Fruit fly (Drosophila melanogaster): ENCODE results near the gene CG14442.

CG14442 gene

DNA sequence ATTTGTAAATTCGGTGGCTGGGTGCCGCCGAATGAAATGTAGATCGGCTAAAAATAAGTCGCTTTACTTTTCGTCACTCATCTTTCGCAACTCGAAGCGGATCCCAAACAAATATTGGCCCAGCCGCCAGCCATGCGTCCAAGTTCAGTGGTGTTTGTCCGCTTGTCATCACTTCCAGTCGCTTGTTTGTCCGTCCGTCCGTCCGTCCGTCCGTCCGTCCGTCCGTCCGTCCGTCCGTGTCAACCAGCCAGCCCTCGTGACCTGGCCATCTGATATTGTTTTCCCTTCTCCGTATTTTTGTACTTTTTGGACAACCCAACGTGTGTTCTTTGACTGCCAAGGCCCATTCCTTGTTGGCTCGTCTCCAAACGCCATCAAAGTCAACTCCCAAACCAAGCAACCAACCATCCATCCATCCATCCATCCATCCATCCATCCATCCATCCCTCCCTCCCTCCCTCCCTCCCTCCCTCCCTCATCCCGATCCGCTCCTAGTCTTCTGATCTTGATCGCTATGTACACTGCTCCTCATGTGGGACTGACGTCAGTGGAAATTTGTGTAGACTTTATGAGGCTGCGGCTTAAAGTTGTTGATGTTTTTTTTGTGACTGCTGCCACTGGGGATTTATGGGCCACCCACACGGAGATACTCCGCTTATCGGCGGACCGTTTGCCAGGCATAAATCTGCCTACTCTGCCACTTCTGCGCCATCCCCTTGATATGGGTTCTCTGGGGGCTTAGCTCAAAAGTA lies 38.7 kb upstream of the CG14442 start:
- TF ChIP-seq bab1 (GFP tag; optimal IDR thresholded peaks at IDR 0.05) (no peak), CG12768 (GFP tag; optimal IDR thresholded peaks at IDR 0.05) (no peak), Crg-1 (GFP tag; optimal IDR thresholded peaks at IDR 0.05) (no peak), pad (GFP tag; optimal IDR thresholded peaks at IDR 0.05) (no peak), toe (GFP tag; optimal IDR thresholded peaks at IDR 0.05) (no peak), Clk (GFP tag; optimal IDR thresholded peaks at IDR 0.05) (no peak), CG5204 (GFP tag; optimal IDR thresholded peaks at IDR 0.05) (no peak), tj (GFP tag; optimal IDR thresholded peaks at IDR 0.05) (no peak), cnc (optimal IDR thresholded peaks at IDR 0.05) (no peak)

DNA sequence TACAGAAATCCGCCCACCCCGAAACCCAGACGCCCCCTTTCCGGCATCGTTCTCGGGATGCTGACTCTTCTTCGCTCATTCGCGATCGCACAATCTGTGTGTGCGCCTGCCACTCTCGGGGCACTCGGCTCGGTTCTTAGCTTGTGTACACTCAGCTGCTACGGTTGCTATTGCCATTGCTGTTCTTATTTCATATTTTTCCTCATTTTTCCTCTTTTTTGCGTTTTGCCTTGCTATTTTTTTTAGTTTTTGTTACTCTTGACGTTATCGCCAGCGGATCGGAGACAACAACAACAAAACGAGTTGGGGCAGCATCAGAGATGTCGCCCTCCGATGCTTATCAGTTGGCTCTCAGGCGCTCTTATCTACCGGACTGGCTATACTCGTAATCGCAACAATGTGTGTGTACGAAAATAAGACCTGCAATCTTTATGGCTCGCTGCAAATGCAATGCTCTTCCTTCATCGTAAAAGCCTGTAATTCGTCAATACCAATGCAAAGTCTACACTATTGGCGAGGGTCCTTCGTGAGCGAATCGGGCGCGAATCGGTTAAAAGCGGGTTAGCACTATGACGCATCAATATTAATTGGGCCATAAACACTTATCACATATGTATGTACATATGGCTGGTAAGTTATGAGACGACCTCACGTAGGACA lies 35.9 kb upstream of the CG14442 start:
- TF ChIP-seq kay (GFP tag; ENCODE audit: borderline replicate concordance) (peak; percentile 26), Crg-1 (GFP tag; optimal IDR thresholded peaks at IDR 0.05) (no peak)

DNA sequence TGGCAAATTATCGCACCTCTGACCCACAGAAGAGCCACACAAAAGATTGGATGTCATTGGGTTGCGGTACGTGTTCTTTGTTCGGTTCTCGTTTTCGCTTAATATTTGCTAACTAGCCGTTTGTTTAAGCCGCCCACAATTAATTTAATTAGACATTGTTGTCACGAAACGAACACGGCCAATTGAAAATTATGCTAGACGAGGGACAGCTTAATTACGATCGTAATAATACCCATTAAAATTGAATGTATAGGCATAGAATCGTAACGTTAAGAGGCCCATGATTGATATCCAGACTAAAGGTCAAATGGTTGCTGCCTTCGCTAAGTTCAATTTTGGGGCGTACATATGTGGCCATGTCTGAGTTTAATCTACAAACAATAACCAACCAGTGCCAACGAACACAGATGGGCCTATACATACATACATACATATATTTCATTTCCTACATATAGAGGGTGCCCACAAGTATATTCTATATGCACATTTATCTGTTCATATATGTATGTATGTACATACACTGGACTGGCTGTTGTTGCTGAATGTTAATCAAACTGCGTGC lies 33.9 kb upstream of the CG14442 start:
- TF ChIP-seq Hr96 (GFP tag; optimal IDR thresholded peaks at IDR 0.05) (no peak), kay (GFP tag; ENCODE audit: borderline replicate concordance) (peak; percentile 0)

DNA sequence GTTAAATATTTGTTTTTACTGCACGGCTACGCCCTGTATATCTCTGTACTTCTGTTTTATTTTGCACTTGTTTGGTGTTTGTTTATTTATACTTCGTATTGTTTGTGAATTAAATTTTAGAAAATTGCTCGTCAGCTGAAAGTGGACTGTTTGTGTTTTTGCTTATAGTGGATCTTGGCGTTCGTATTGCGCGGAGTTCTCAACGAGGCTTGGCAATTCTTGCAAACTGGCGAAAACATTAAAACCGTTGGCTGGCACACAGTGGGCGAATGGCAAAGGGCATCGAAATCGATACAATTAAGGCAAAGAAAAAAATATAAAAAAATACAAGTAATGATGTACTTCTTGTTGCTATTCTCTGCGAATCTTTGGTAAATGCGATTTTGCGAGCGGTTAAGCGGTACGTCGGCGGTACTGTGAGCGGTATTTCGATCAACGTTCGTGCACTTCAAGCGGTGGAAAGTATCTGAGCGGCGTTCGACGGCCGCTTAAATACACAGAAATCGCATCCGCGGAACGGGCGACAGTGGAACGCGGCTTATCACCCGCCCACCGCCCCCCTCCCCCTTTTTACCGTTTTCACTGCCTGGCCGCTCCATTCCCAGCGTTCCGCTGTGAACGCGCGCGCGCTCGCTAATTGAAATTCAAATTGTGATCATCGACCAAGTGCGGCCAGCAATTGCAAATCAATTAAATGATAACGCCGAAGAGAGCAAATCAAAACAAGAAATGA lies 32.1 kb upstream of the CG14442 start:
- TF ChIP-seq Hr96 (GFP tag; optimal IDR thresholded peaks at IDR 0.05) (no peak), ovo (GFP tag; optimal IDR thresholded peaks at IDR 0.05) (peak; percentile 71), kay (GFP tag; ENCODE audit: borderline replicate concordance) (no peak), tj (GFP tag; optimal IDR thresholded peaks at IDR 0.05) (peak; percentile 90), CG7101 (tag; optimal IDR thresholded peaks at IDR 0.05) (no peak), Clk (GFP tag; optimal IDR thresholded peaks at IDR 0.05) (no peak), CG7045 (GFP tag; optimal IDR thresholded peaks at IDR 0.05) (no peak), CG12768 (GFP tag; optimal IDR thresholded peaks at IDR 0.05) (no peak), cnc (optimal IDR thresholded peaks at IDR 0.05) (no peak), CG14711 (tag; optimal IDR thresholded peaks at IDR 0.05) (no peak), CG33017 (tag; optimal IDR thresholded peaks at IDR 0.05) (no peak), Crg-1 (GFP tag; optimal IDR thresholded peaks at IDR 0.05) (no peak), bab1 (GFP tag; optimal IDR thresholded peaks at IDR 0.05) (peak; percentile 50)

DNA sequence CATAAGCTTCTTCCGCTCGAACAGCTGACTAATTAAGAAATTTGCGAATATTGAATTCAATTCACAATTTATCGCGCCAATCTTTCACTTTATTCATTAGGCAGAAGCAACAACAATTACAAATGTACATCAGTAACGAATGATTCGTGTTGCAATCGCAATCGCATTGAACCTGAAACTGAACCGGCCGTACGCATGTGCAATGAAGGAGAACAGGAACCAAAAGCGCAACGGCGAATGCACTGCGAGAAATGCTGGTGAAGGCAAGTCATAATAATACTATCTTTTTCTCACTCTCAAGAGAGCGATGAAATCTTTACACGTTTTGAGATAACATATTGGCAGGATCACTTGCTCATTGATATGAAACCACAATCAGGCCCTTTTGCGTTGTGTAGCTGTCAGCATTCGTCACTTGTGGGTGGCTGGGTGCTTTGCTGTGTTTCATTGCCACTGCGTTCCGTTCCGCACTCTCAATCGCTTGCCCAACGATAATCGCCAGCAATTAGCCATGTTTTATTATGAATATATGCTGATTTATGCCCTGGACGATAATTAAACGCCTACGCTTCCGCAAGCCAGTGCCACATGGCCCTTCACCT lies 30.2 kb upstream of the CG14442 start:
- no peak for TF ChIP-seq CG5204 (GFP tag; optimal IDR thresholded peaks at IDR 0.05)
- no peak for TF ChIP-seq cnc (optimal IDR thresholded peaks at IDR 0.05)
- TF ChIP-seq CG11617 (GFP tag; optimal IDR thresholded peaks at IDR 0.05), result no peak
- no peak for TF ChIP-seq CG33017 (tag; optimal IDR thresholded peaks at IDR 0.05)
- no peak for TF ChIP-seq bab1 (GFP tag; optimal IDR thresholded peaks at IDR 0.05)
- no peak for TF ChIP-seq pad (GFP tag; optimal IDR thresholded peaks at IDR 0.05)
- TF ChIP-seq CG1620 (GFP tag; optimal IDR thresholded peaks at IDR 0.05), result no peak
- no peak for TF ChIP-seq tj (GFP tag; optimal IDR thresholded peaks at IDR 0.05)
- TF ChIP-seq Clk (GFP tag; optimal IDR thresholded peaks at IDR 0.05), result no peak
- no peak for TF ChIP-seq CG14711 (tag; optimal IDR thresholded peaks at IDR 0.05)
- TF ChIP-seq cic (GFP tag; optimal IDR thresholded peaks at IDR 0.05), result no peak
- TF ChIP-seq toe (GFP tag; optimal IDR thresholded peaks at IDR 0.05), result no peak
- TF ChIP-seq Hr96 (GFP tag; optimal IDR thresholded peaks at IDR 0.05), result no peak
- TF ChIP-seq Mnt (GFP tag; optimal IDR thresholded peaks at IDR 0.05), result no peak
- TF ChIP-seq Crg-1 (GFP tag; optimal IDR thresholded peaks at IDR 0.05), result no peak
- no peak for TF ChIP-seq kay (GFP tag; ENCODE audit: borderline replicate concordance)
- TF ChIP-seq CG7045 (GFP tag; optimal IDR thresholded peaks at IDR 0.05), result no peak

DNA sequence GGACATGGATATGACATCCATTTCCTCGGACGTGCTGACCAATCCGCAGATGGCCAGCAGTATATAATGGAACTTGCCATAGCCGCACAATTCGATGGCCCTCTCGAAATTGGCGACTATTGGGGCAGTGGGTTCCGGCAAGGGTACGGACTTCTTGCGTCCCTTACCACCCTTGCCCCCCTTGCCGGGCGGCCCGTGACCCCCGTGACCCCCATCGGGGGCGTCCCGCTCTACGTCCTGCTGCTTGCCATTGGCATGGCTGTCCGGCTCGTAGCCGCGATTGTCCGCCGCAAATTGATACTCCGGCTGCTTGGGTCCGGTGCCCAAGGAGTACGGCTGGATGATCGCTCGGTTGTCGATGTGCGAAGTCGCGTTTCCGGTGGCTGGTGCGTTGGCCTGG lies 28.8 kb upstream of the CG14442 start:
- no peak for TF ChIP-seq ovo (GFP tag; optimal IDR thresholded peaks at IDR 0.05)
- TF ChIP-seq tj (GFP tag; optimal IDR thresholded peaks at IDR 0.05), result no peak

DNA sequence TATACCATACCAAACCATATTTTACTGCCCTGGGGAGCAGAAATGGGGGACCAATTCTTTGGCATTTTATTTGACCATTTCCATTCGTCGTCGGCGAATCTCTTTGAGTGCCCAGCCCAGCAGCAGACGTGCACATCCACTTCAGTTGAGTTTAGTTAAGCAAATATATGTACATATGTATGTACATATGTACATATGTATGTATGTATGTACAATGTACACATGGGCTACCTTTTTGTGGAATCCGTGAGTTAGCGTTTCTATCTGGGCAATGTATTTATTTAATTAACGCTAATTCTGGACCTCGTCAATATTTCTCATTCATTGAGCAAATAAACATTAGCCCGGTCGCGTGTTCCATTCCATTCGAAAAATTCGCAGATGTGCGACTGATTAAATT lies 25.2 kb upstream of the CG14442 start:
- TF ChIP-seq CG5204 (GFP tag; optimal IDR thresholded peaks at IDR 0.05) (no peak), kay (GFP tag; ENCODE audit: borderline replicate concordance) (no peak), cnc (optimal IDR thresholded peaks at IDR 0.05) (no peak), bab1 (GFP tag; optimal IDR thresholded peaks at IDR 0.05) (no peak), CG7101 (tag; optimal IDR thresholded peaks at IDR 0.05) (no peak), CG1620 (GFP tag; optimal IDR thresholded peaks at IDR 0.05) (no peak)

Measured in whole organism, adult.